Fruit fly (Drosophila melanogaster): ENCODE measurements around the gene CHMP2B.

CHMP2B gene

dm6 chr3L:5186807-5187571 is 47.6 kb downstream of the CHMP2B start (continued):
- TF ChIP-seq PHDP (tag; optimal IDR thresholded peaks at IDR 0.05) (peak; percentile 93), pho (GFP tag; optimal IDR thresholded peaks at IDR 0.05) (peak; percentile 73), CG11398 (GFP tag; optimal IDR thresholded peaks at IDR 0.05) (peak; percentile 83), Xbp1 (GFP tag; optimal IDR thresholded peaks at IDR 0.05) (peak; percentile 90), CG10431 (GFP tag; optimal IDR thresholded peaks at IDR 0.05) (peak; percentile 59), Sry-δ (GFP tag; optimal IDR thresholded peaks at IDR 0.05) (peak; percentile 21), CG34422 (GFP tag; IDR thresholded peaks at IDR 0.05) (peak; percentile 90), Optix (GFP tag; IDR thresholded peaks at IDR 0.05) (peak; percentile 84), lilli (GFP tag; optimal IDR thresholded peaks at IDR 0.05) (peak; percentile 89), CG14014 (GFP tag; IDR thresholded peaks at IDR 0.05) (peak; percentile 82), MTF-1 (GFP tag; optimal IDR thresholded peaks at IDR 0.05; ENCODE audit: borderline replicate concordance) (peak; percentile 65), CG4360 (GFP tag; IDR thresholded peaks at IDR 0.05) (peak; percentile 70), ash1 (GFP tag; optimal IDR thresholded peaks at IDR 0.05) (no peak), Spps (tag; optimal IDR thresholded peaks at IDR 0.05) (peak; percentile 84), pnt (GFP tag; optimal IDR thresholded peaks at IDR 0.05) (peak; percentile 87), cg (GFP tag; optimal IDR thresholded peaks at IDR 0.05) (peak; percentile 57), CG11504 (tag; optimal IDR thresholded peaks at IDR 0.05) (peak; percentile 91), gt (GFP tag; IDR thresholded peaks at IDR 0.05) (peak; percentile 76), cwo (GFP tag; optimal IDR thresholded peaks at IDR 0.05) (peak; percentile 85), CG17912 (GFP tag; optimal IDR thresholded peaks at IDR 0.05) (no peak), run (tag; optimal IDR thresholded peaks at IDR 0.05) (peak; percentile 85), vnd (GFP tag; IDR thresholded peaks at IDR 0.05; ENCODE audit: partially characterized antibody) (no peak), CG12659 (GFP tag; optimal IDR thresholded peaks at IDR 0.05) (peak; percentile 83), bowl (GFP tag; IDR thresholded peaks at IDR 0.05) (peak; percentile 83), Hand (GFP tag; optimal IDR thresholded peaks at IDR 0.05) (peak; percentile 72), ham (GFP tag; IDR thresholded peaks at IDR 0.05) (peak; percentile 60; the same call in 1 of the 2 replicates), CG4404 (GFP tag; IDR thresholded peaks at IDR 0.05) (peak; percentile 77), Nf-YA (GFP tag; IDR thresholded peaks at IDR 0.05) (peak; percentile 68), dmrt99B (tag; optimal IDR thresholded peaks at IDR 0.05) (peak; percentile 93), CG2678 (tag; optimal IDR thresholded peaks at IDR 0.05) (peak; percentile 94), sr (GFP tag; IDR thresholded peaks at IDR 0.05) (peak; percentile 59; the same call in 1 of the 3 replicates), CG12071 (GFP tag; optimal IDR thresholded peaks at IDR 0.05) (peak; percentile 93), Doc2 (GFP tag; IDR thresholded peaks at IDR 0.05) (no peak), chn (GFP tag; optimal IDR thresholded peaks at IDR 0.05) (peak; percentile 82), CG15601 (tag; optimal IDR thresholded peaks at IDR 0.05) (peak; percentile 84), CG9797 (GFP tag; optimal IDR thresholded peaks at IDR 0.05) (peak; percentile 45), CG4854 (GFP tag; optimal IDR thresholded peaks at IDR 0.05) (peak; percentile 85), Six4 (GFP tag; optimal IDR thresholded peaks at IDR 0.05) (peak; percentile 87), CG34376 (GFP tag; optimal IDR thresholded peaks at IDR 0.05) (peak; percentile 56), pzg (GFP tag; optimal IDR thresholded peaks at IDR 0.05) (no peak), danr (GFP tag; IDR thresholded peaks at IDR 0.05) (peak; percentile 56), CG10209 (GFP tag; optimal IDR thresholded peaks at IDR 0.05) (peak; percentile 87), CG6272 (GFP tag; IDR thresholded peaks at IDR 0.05) (peak; percentile 81), CG12104 (GFP tag; optimal IDR thresholded peaks at IDR 0.05) (peak; percentile 45), h (optimal IDR thresholded peaks at IDR 0.05) (no peak), TFAM (GFP tag; optimal IDR thresholded peaks at IDR 0.05) (peak; percentile 68), Sin3A (optimal IDR thresholded peaks at IDR 0.05) (no peak), CG42726 (GFP tag; IDR thresholded peaks at IDR 0.05; ENCODE audit: partially characterized antibody) (no peak), Sry-β (GFP tag; optimal IDR thresholded peaks at IDR 0.05) (peak; percentile 10), CG11695 (GFP tag; IDR thresholded peaks at IDR 0.05) (peak; percentile 92)

Data from whole organism, embryonic.